Worm (Caenorhabditis elegans): Measurements from ENCODE around the gene srw-21.

- TF ChIP-seq snpc-4 (tag; optimal IDR thresholded peaks at IDR 0.05): no peak
- TF ChIP-seq nhr-10 (tag; optimal IDR thresholded peaks at IDR 0.05): no peak
- TF ChIP-seq R02D3.7 (tag; optimal IDR thresholded peaks at IDR 0.05): no peak
- no peak for TF ChIP-seq nhr-77 (tag; optimal IDR thresholded peaks at IDR 0.05)
- TF ChIP-seq dpl-1 (GFP tag; optimal IDR thresholded peaks at IDR 0.05): no peak
- TF ChIP-seq vab-7 (GFP tag; IDR thresholded peaks at IDR 0.05): no peak
- TF ChIP-seq aha-1 (tag): no peak
- TF ChIP-seq ama-1 (optimal IDR thresholded peaks at IDR 0.05): no peak
- no peak for TF ChIP-seq hmg-1.1 (GFP tag; IDR thresholded peaks at IDR 0.05)
- TF ChIP-seq saeg-2 (GFP tag; IDR thresholded peaks at IDR 0.05): no peak
- no peak for TF ChIP-seq cey-2 (tag; optimal IDR thresholded peaks at IDR 0.05; ENCODE audit: borderline replicate concordance, insufficient read depth)
Measured at ce11 chrV:15443708-15444107, 44.2 kb upstream of the srw-21 start, which contains the start of gene T26H5.10.
